Worm (Caenorhabditis elegans) whole organism, L1 larva: ENCODE results near the gene spp-30.

ENCODE experiments used
- C04F5.9 ChIP-seq: sonication (generic microtip); optimal IDR thresholded peaks from 2 replicates; lab custom pipeline; 2016; ENCODE audit warnings: missing genetic modification characterization, missing compliant biosample characterization
- C34B4.2 ChIP-seq: sonication (generic microtip); optimal IDR thresholded peaks from 2 replicates; lab custom pipeline; 2017; ENCODE audit warnings: mild to moderate bottlenecking, missing genetic modification characterization, missing compliant biosample characterization
- F16B12.6 ChIP-seq: fragments of 150-350 bp; optimal IDR thresholded peaks from 2 replicates; lab custom pipeline; 2014; ENCODE audit warnings: missing biosample characterization, missing genetic modification characterization
- aha-1 ChIP-seq: fragments of 150-350 bp; optimal IDR thresholded peaks from 2 replicates; lab custom pipeline; 2014; ENCODE audit warnings: missing biosample characterization, missing genetic modification characterization
- alr-1 ChIP-seq: fragments of 200-800 bp; sonication (Bioruptor generic); optimal IDR thresholded peaks from 2 replicates; lab custom pipeline; 2018; ENCODE audit warnings: borderline replicate concordance, mild to moderate bottlenecking, missing genetic modification characterization, missing compliant biosample characterization
- ama-1 ChIP-seq: fragments of 150-350 bp; optimal IDR thresholded peaks from 2 replicates; lab custom pipeline; 2014
- ceh-63 ChIP-seq: fragments of 200-800 bp; sonication (Bioruptor generic); optimal IDR thresholded peaks from 2 replicates; lab custom pipeline; 2018; ENCODE audit warnings: mild to moderate bottlenecking, missing genetic modification characterization, missing compliant biosample characterization
- ceh-88 ChIP-seq: fragments of 200-800 bp; sonication (Bioruptor generic); IDR thresholded peaks from 2 replicates; pipeline ENCODE4 v1.3.6; 2022; ENCODE audit warnings: missing genetic modification characterization, missing compliant biosample characterization
- ceh-90 ChIP-seq: sonication (generic microtip); optimal IDR thresholded peaks from 2 replicates; lab custom pipeline; 2016; ENCODE audit warnings: missing genetic modification characterization, missing compliant biosample characterization
- ces-1 ChIP-seq: fragments of 150-350 bp; optimal IDR thresholded peaks from 2 replicates; lab custom pipeline; 2014; ENCODE audit warnings: missing biosample characterization, missing genetic modification reagents, missing genetic modification characterization
- dpl-1 ChIP-seq, 3 experiments: fragments of 150-350 bp in 2 of 3; sonication (generic microtip) in 1 of 3; optimal IDR thresholded peaks; 2 replicates each; lab custom pipeline; 2014 to 2017; ENCODE audit warnings: missing biosample characterization in 3 of 3, missing genetic modification characterization in 3 of 3, missing genetic modification reagents in 3 of 3
- efl-1 ChIP-seq, 4 experiments: fragments of 150-350 bp; optimal IDR thresholded peaks in 3 of 4; peaks in 1 of 4; 1 replicate in 1 of 4; 2 replicates in 3 of 4; lab custom pipeline; 2014; ENCODE audit warnings: missing biosample characterization in 2 of 4, missing genetic modification characterization in 2 of 4, missing genetic modification reagents in 2 of 4
- egl-13 ChIP-seq: sonication (generic microtip); optimal IDR thresholded peaks from 2 replicates; lab custom pipeline; 2016; ENCODE audit warnings: missing genotype, missing genetic modification reagents, missing genetic modification characterization, missing compliant biosample characterization
- ets-5 ChIP-seq: fragments of 200-800 bp; sonication (Bioruptor generic); IDR thresholded peaks from 2 replicates; pipeline ENCODE4 v1.3.6; 2022; ENCODE audit warnings: missing genetic modification characterization, missing compliant biosample characterization
- fkh-10 ChIP-seq: sonication (generic microtip); optimal IDR thresholded peaks from 2 replicates; lab custom pipeline; 2017; ENCODE audit warnings: missing biosample characterization, missing genetic modification reagents, missing genetic modification characterization
- fkh-4 ChIP-seq: sonication (generic microtip); optimal IDR thresholded peaks from 2 replicates; lab custom pipeline; 2016; ENCODE audit warnings: missing compliant biosample characterization, missing genetic modification characterization, borderline replicate concordance
- fkh-8 ChIP-seq: sonication (generic microtip); optimal IDR thresholded peaks from 2 replicates; lab custom pipeline; 2016; ENCODE audit warnings: mild to moderate bottlenecking, missing genetic modification characterization, missing compliant biosample characterization
- hlh-17 ChIP-seq: fragments of 200-800 bp; sonication (Bioruptor generic); optimal IDR thresholded peaks from 2 replicates; lab custom pipeline; 2018; ENCODE audit warnings: missing genetic modification characterization, mild to moderate bottlenecking, missing compliant biosample characterization, moderate library complexity, borderline replicate concordance
- hpl-2 ChIP-seq: fragments of 150-350 bp; optimal IDR thresholded peaks from 2 replicates; lab custom pipeline; 2014; ENCODE audit warnings: missing biosample characterization, missing genetic modification reagents, missing genetic modification characterization
- irx-1 ChIP-seq: sonication (generic microtip); optimal IDR thresholded peaks from 2 replicates; lab custom pipeline; 2016; ENCODE audit warnings: missing genetic modification characterization, missing compliant biosample characterization
- isw-1 ChIP-seq: fragments of 200-800 bp; sonication (Bioruptor generic); IDR thresholded peaks from 2 replicates; pipeline ENCODE4 v1.3.6; 2022; ENCODE audit warnings: missing genetic modification characterization, missing compliant biosample characterization
- jun-1 ChIP-seq: fragments of 150-350 bp; optimal IDR thresholded peaks from 2 replicates; lab custom pipeline; 2014; ENCODE audit warnings: missing biosample characterization, missing genetic modification reagents, missing genetic modification characterization
- lin-14 ChIP-seq: fragments of 200-800 bp; sonication (Bioruptor generic); optimal IDR thresholded peaks from 2 replicates; lab custom pipeline; 2018; ENCODE audit warnings: mild to moderate bottlenecking, missing genetic modification characterization, moderate library complexity, missing compliant biosample characterization
- lin-15B ChIP-seq: fragments of 150-350 bp; sonication (generic microtip); optimal IDR thresholded peaks from 3 replicates; lab custom pipeline; 2014; ENCODE audit warnings: missing biosample characterization, missing genetic modification characterization
- lin-35 ChIP-seq, 2 experiments: fragments of 150-350 bp; optimal IDR thresholded peaks; 2 replicates each; lab custom pipeline; 2014; ENCODE audit warnings: missing biosample characterization in 2 of 2, missing genetic modification characterization in 2 of 2, missing genetic modification reagents in 2 of 2
- lin-39 ChIP-seq: fragments of 150-350 bp; optimal IDR thresholded peaks from 2 replicates; lab custom pipeline; 2014; ENCODE audit warnings: missing biosample characterization, missing genetic modification reagents, missing genetic modification characterization
- lir-3 ChIP-seq: sonication (generic microtip); optimal IDR thresholded peaks from 2 replicates; lab custom pipeline; 2016; ENCODE audit warnings: mild to moderate bottlenecking, missing genetic modification characterization, moderate library complexity, missing compliant biosample characterization; ENCODE audit not compliant: poor library complexity
- lsy-2 ChIP-seq, 2 experiments: fragments of 150-350 bp; optimal IDR thresholded peaks; 2 replicates each; lab custom pipeline; 2014; ENCODE audit warnings: missing biosample characterization in 2 of 2, missing genetic modification characterization in 2 of 2
- mab-9 ChIP-seq: fragments of 200-800 bp; sonication (Bioruptor generic); IDR thresholded peaks from 2 replicates; pipeline ENCODE4 v1.3.6; 2022; ENCODE audit warnings: missing genetic modification reagents, missing genetic modification characterization, missing compliant biosample characterization
- mep-1 ChIP-seq: fragments of 150-350 bp; optimal IDR thresholded peaks from 2 replicates; lab custom pipeline; 2014; ENCODE audit warnings: missing biosample characterization, missing genetic modification characterization
- nhr-12 ChIP-seq: sonication (generic microtip); optimal IDR thresholded peaks from 2 replicates; lab custom pipeline; 2017; ENCODE audit warnings: missing biosample characterization, missing genetic modification characterization
- nhr-237 ChIP-seq: fragments of 150-350 bp; optimal IDR thresholded peaks from 2 replicates; lab custom pipeline; 2014; ENCODE audit warnings: missing biosample characterization, missing genetic modification characterization
- nhr-28 ChIP-seq: fragments of 150-350 bp; optimal IDR thresholded peaks from 2 replicates; lab custom pipeline; 2014; ENCODE audit warnings: missing biosample characterization, missing genetic modification characterization
- nhr-47 ChIP-seq: sonication (generic microtip); optimal IDR thresholded peaks from 2 replicates; lab custom pipeline; 2016; ENCODE audit warnings: mild to moderate bottlenecking, missing genetic modification characterization, moderate library complexity, missing compliant biosample characterization
- nhr-71 ChIP-seq: sonication (generic microtip); optimal IDR thresholded peaks from 2 replicates; lab custom pipeline; 2016; ENCODE audit warnings: mild to moderate bottlenecking, missing genetic modification characterization, moderate library complexity, missing compliant biosample characterization
- nhr-76 ChIP-seq: sonication (generic microtip); optimal IDR thresholded peaks from 2 replicates; lab custom pipeline; 2017; ENCODE audit warnings: missing biosample characterization, missing genetic modification characterization
- nhr-77 ChIP-seq: fragments of 150-350 bp; optimal IDR thresholded peaks from 2 replicates; lab custom pipeline; 2014; ENCODE audit warnings: missing biosample characterization, missing genetic modification characterization
- nhr-84 ChIP-seq: sonication (generic microtip); optimal IDR thresholded peaks from 2 replicates; lab custom pipeline; 2017; ENCODE audit warnings: missing biosample characterization, missing genetic modification characterization
- nhr-90 ChIP-seq: sonication (generic microtip); optimal IDR thresholded peaks from 2 replicates; lab custom pipeline; 2016; ENCODE audit warnings: mild to moderate bottlenecking, missing genetic modification characterization, missing compliant biosample characterization; ENCODE audit not compliant: poor library complexity
- pag-3 ChIP-seq: sonication (generic microtip); optimal IDR thresholded peaks from 2 replicates; lab custom pipeline; 2017; ENCODE audit warnings: missing genetic modification characterization, mild to moderate bottlenecking, missing compliant biosample characterization, antibody characterized with exemption, borderline replicate concordance; ENCODE audit not compliant: insufficient read depth
- pqm-1 ChIP-seq: sonication (generic microtip); optimal IDR thresholded peaks from 3 replicates; lab custom pipeline; 2017; ENCODE audit warnings: missing biosample characterization, missing genetic modification characterization
- sptf-1 ChIP-seq: fragments of 150-350 bp; optimal IDR thresholded peaks from 2 replicates; lab custom pipeline; 2014; ENCODE audit warnings: missing biosample characterization, missing genetic modification characterization
- sup-37 ChIP-seq: fragments of 200-800 bp; sonication (Bioruptor generic); optimal IDR thresholded peaks from 2 replicates; lab custom pipeline; 2018; ENCODE audit warnings: mild to moderate bottlenecking, missing genetic modification characterization, missing compliant biosample characterization
- swsn-7 ChIP-seq: sonication (generic microtip); optimal IDR thresholded peaks from 2 replicates; lab custom pipeline; 2016; ENCODE audit warnings: missing genetic modification characterization, missing compliant biosample characterization
- tbx-2 ChIP-seq: sonication (generic microtip); optimal IDR thresholded peaks from 2 replicates; lab custom pipeline; 2016; ENCODE audit warnings: missing genetic modification characterization, missing compliant biosample characterization
- unc-130 ChIP-seq: fragments of 150-350 bp; optimal IDR thresholded peaks from 2 replicates; lab custom pipeline; 2017; ENCODE audit warnings: missing biosample characterization, missing genetic modification characterization, inconsistent platforms
- unc-86 ChIP-seq: sonication (generic microtip); optimal IDR thresholded peaks from 2 replicates; lab custom pipeline; 2016; ENCODE audit warnings: missing genetic modification characterization, missing compliant biosample characterization
- unc-98 ChIP-seq: fragments of 200-800 bp; sonication (Bioruptor generic); IDR thresholded peaks from 2 replicates; pipeline ENCODE4 v1.3.6; 2022; ENCODE audit warnings: missing genetic modification characterization, missing compliant biosample characterization
- xbp-1 ChIP-seq: sonication (generic microtip); optimal IDR thresholded peaks from 2 replicates; lab custom pipeline; 2016; ENCODE audit warnings: missing genetic modification characterization, missing compliant biosample characterization
- ztf-11 ChIP-seq, 2 experiments: sonication (generic microtip); optimal IDR thresholded peaks; 2 replicates each; lab custom pipeline; 2016 to 2017; ENCODE audit warnings: missing genetic modification characterization in 2 of 2, missing biosample characterization in 1 of 2, missing compliant biosample characterization in 1 of 2
- ztf-4 ChIP-seq: fragments of 150-350 bp; optimal IDR thresholded peaks from 2 replicates; lab custom pipeline; 2014; ENCODE audit warnings: missing biosample characterization, missing genetic modification characterization

spp-30 gene

ce11 chrX:11603234-11604108 is 25.0 kb downstream of the spp-30 start:
- TF ChIP-seq nhr-71 (tag; lab: Kevin White, UChicago) (peak; percentile 60), xbp-1 (tag; lab: Kevin White, UChicago) (peak; percentile 16), lin-35 (GFP tag; optimal IDR thresholded peaks at IDR 0.05; lab: Kevin White, UChicago) (no peak), isw-1 (no peak), ets-5 (GFP tag; lab: Robert Waterston, UW) (no peak), nhr-90 (peak; percentile 63), hlh-17 (no peak), tbx-2 (no peak), ces-1 (GFP tag; lab: Kevin White, UChicago) (no peak), sup-37 (GFP tag; lab: Kevin White, UChicago) (no peak), ztf-4 (tag; lab: Kevin White, UChicago) (peak; percentile 12), C34B4.2 (tag; lab: Kevin White, UChicago) (no peak), ztf-11 (tag; optimal IDR thresholded peaks at IDR 0.05; lab: Kevin White, UChicago) (no peak), lin-14 (GFP tag; lab: Kevin White, UChicago) (peak; percentile 31), pag-3 (tag; lab: Kevin White, UChicago) (no peak), aha-1 (no peak), nhr-77 (tag; lab: Kevin White, UChicago) (no peak), fkh-10 (GFP tag; lab: Kevin White, UChicago) (no peak), pqm-1 (no peak), ceh-90 (tag; lab: Kevin White, UChicago) (no peak), lsy-2 (tag; optimal IDR thresholded peaks at IDR 0.05; lab: Kevin White, UChicago) (peak; percentile 52 to 70), nhr-237 (tag; lab: Kevin White, UChicago) (no peak), efl-1 (optimal IDR thresholded peaks at IDR 0.05; lab: Kevin White, UChicago) (peak in 1 of 2 experiments; percentile 39), efl-1 (GFP tag; optimal IDR thresholded peaks at IDR 0.05 in 1 of 2; lab: Kevin White, UChicago) (no peak), swsn-7 (tag; lab: Kevin White, UChicago) (no peak), lin-15B (no peak), lin-39 (no peak), ama-1 (peak; percentile 61), ceh-88 (GFP tag; lab: Robert Waterston, UW) (0 out of 2 replicates have a peak, but pooled peaks have one; percentile 27), nhr-47 (tag; lab: Kevin White, UChicago) (peak; percentile 47), nhr-12 (no peak), nhr-28 (tag; lab: Kevin White, UChicago) (no peak), ceh-63 (GFP tag; lab: Kevin White, UChicago) (no peak), C04F5.9 (tag; lab: Kevin White, UChicago) (no peak), lir-3 (tag; lab: Kevin White, UChicago) (no peak), unc-130 (tag; lab: Kevin White, UChicago) (no peak), sptf-1 (no peak), nhr-84 (tag; lab: Kevin White, UChicago) (no peak), F16B12.6 (no peak), jun-1 (peak; percentile 27), fkh-8 (peak; percentile 5), mab-9 (GFP tag; lab: Robert Waterston, UW) (no peak), unc-86 (peak; percentile 24), egl-13 (tag; lab: Kevin White, UChicago) (peak; percentile 27), hpl-2 (no peak), nhr-76 (tag; lab: Kevin White, UChicago) (no peak), alr-1 (tag; lab: Kevin White, UChicago) (no peak), mep-1 (no peak), unc-98 (GFP tag; lab: Robert Waterston, UW) (no peak), dpl-1 (GFP tag; optimal IDR thresholded peaks at IDR 0.05; lab: Kevin White, UChicago) (no peak), fkh-4 (no peak), irx-1 (tag; lab: Kevin White, UChicago) (no peak)
